In genomic region chrII:14703232-14703926, ce11 we compare ENCODE assay signal across 5 worm cellular contexts.
A peak's percentile ranks its signal among the peaks of the same experiment; 100 is the strongest.
TF ChIP-seq lines count a peak whose summit lies in the region.

No protein-coding gene starts in this region.

TF ChIP-seq in whole organism, L1 larva, 84 proteins besides CTCF, POLR2A, EP300 and RAD21:
- TF ChIP-seq nhr-85 (tag; lab: Kevin White, UChicago) (peak; percentile 60), C04F5.9 (tag; optimal IDR thresholded peaks at IDR 0.05; lab: Kevin White, UChicago) (no peak), blmp-1 (tag; optimal IDR thresholded peaks at IDR 0.05; lab: Kevin White, UChicago) (peak; percentile 90)
TF ChIP-seq in whole organism, L1 larva: peak in this region for 2.

TF ChIP-seq in whole organism, L2 larva, 48 proteins besides CTCF, POLR2A, EP300 and RAD21:
- TF ChIP-seq sma-9 (GFP tag; optimal IDR thresholded peaks at IDR 0.05; lab: Kevin White, UChicago) (peak; percentile 26), sma-9 (tag; optimal IDR thresholded peaks at IDR 0.05; lab: Kevin White, UChicago) (no peak), aly-2 (tag; optimal IDR thresholded peaks at IDR 0.05; lab: Kevin White, UChicago) (no peak)

TF ChIP-seq in whole organism, L3 larva, 47 proteins besides CTCF, POLR2A, EP300 and RAD21:
- TF ChIP-seq lsy-12 (tag; optimal IDR thresholded peaks at IDR 0.05; lab: Kevin White, UChicago) (peak; percentile 1), egl-27 (tag; optimal IDR thresholded peaks at IDR 0.05; lab: Kevin White, UChicago) (no peak), nhr-23 (tag; optimal IDR thresholded peaks at IDR 0.05; lab: Kevin White, UChicago) (peak; percentile 11)
TF ChIP-seq in whole organism, L3 larva: peak in this region for 2.

TF ChIP-seq in whole organism, L4 larva, 104 proteins besides CTCF, POLR2A, EP300 and RAD21:
- peak in 1 of 2 experiments; percentile 22 for TF ChIP-seq unc-62 (GFP tag; optimal IDR thresholded peaks at IDR 0.05 in 1 of 2; lab: Kevin White, UChicago)
- no peak for TF ChIP-seq unc-62 (tag; optimal IDR thresholded peaks at IDR 0.05; lab: Kevin White, UChicago)
- no peak for TF ChIP-seq arid-1 (GFP tag; conservative IDR thresholded peaks at IDR 0.05; lab: Robert Waterston, UW)
- TF ChIP-seq aha-1 (tag; lab: Kevin White, UChicago), result peak; percentile 18

TF ChIP-seq in whole organism, mixed stage, embryonic, 35 proteins besides CTCF, POLR2A, EP300 and RAD21:
- TF ChIP-seq unc-62 (GFP tag; optimal IDR thresholded peaks at IDR 0.05; lab: Kevin White, UChicago), result no peak
- no peak for TF ChIP-seq pha-4 (tag; optimal IDR thresholded peaks at IDR 0.05; lab: Kevin White, UChicago)
- TF ChIP-seq nhr-2 (tag; optimal IDR thresholded peaks at IDR 0.05; lab: Kevin White, UChicago), result no peak
- no peak for TF ChIP-seq ham-2 (GFP tag; optimal IDR thresholded peaks at IDR 0.05; lab: Kevin White, UChicago)
- no peak for TF ChIP-seq flh-1 (GFP tag; optimal IDR thresholded peaks at IDR 0.05; lab: Kevin White, UChicago)
- TF ChIP-seq lin-13 (tag; optimal IDR thresholded peaks at IDR 0.05; lab: Kevin White, UChicago), result no peak
- TF ChIP-seq elt-1 (tag; optimal IDR thresholded peaks at IDR 0.05; lab: Kevin White, UChicago; ENCODE audit: borderline replicate concordance, insufficient read depth), result peak; percentile 55
- TF ChIP-seq ces-1 (GFP tag; optimal IDR thresholded peaks at IDR 0.05; lab: Kevin White, UChicago), result no peak
- peak; percentile 64 for TF ChIP-seq blmp-1 (tag; optimal IDR thresholded peaks at IDR 0.05; lab: Kevin White, UChicago)

Comparison
In these comparisons a context has a peak if more than half of its experiments do, and no peak if none do; other contexts are left out.
1. Of the 29 proteins assayed by ChIP-seq in both whole organism, L4 larva and whole organism, L1 larva: peak only in whole organism, L4 larva: aha-1; only in whole organism, L1 larva: none; in both: none; in neither: 27; mixed calls (peak in some experiments, not most) for 1.